Fruit fly (Drosophila melanogaster) whole organism, pupa: Measurements from ENCODE around the gene Pitslre.
A peak's percentile ranks its signal among the peaks of the same experiment; 100 is the strongest.

ENCODE experiments used
- CG10348 ChIP-seq: fragments of 200-800 bp; sonication (Bioruptor generic); IDR thresholded peaks from 2 replicates; pipeline ENCODE4 v1.3.6; 2022; ENCODE audit warnings: missing biosample characterization, missing genetic modification characterization
- CG12605 ChIP-seq: fragments of 200-800 bp; sonication (Bioruptor generic); IDR thresholded peaks from 2 replicates; pipeline ENCODE4 v1.3.6; 2022; ENCODE audit warnings: missing biosample characterization, missing genetic modification characterization
- CG13204 ChIP-seq: fragments of 200-800 bp; sonication (Bioruptor generic); optimal IDR thresholded peaks from 2 replicates; lab custom pipeline; 2018; ENCODE audit warnings: missing biosample characterization, mild to moderate bottlenecking, missing genetic modification characterization, moderate library complexity
- CG14655 ChIP-seq: fragments of 200-800 bp; sonication (Bioruptor generic); optimal IDR thresholded peaks from 3 replicates; lab custom pipeline; 2017; ENCODE audit warnings: mild to moderate bottlenecking, missing biosample characterization, missing genetic modification reagents, missing genetic modification characterization
- CG15710 ChIP-seq: fragments of 200-800 bp; sonication (Bioruptor generic); optimal IDR thresholded peaks from 2 replicates; lab custom pipeline; 2018; ENCODE audit warnings: missing biosample characterization, mild to moderate bottlenecking, missing genetic modification characterization, moderate library complexity
- CG17806 ChIP-seq: fragments of 200-800 bp; sonication (Bioruptor generic); optimal IDR thresholded peaks from 2 replicates; lab custom pipeline; 2018; ENCODE audit warnings: missing biosample characterization, mild to moderate bottlenecking, missing genetic modification characterization, moderate library complexity
- CG32121 ChIP-seq: fragments of 200-800 bp; sonication (Bioruptor generic); IDR thresholded peaks from 2 replicates; pipeline ENCODE4 v1.3.6; 2022; ENCODE audit warnings: missing biosample characterization, missing genetic modification characterization
- CG34367 ChIP-seq: fragments of 200-800 bp; sonication (Bioruptor generic); optimal IDR thresholded peaks from 2 replicates; lab custom pipeline; 2018; ENCODE audit warnings: missing biosample characterization, mild to moderate bottlenecking, missing genetic modification characterization
- CG4496 ChIP-seq: fragments of 200-800 bp; sonication (Bioruptor generic); IDR thresholded peaks from 3 replicates; pipeline ENCODE4 v1.3.6; 2022; ENCODE audit warnings: missing biosample characterization, missing genetic modification characterization
- CG8159 ChIP-seq: fragments of 200-800 bp; sonication (Bioruptor generic); optimal IDR thresholded peaks from 3 replicates; lab custom pipeline; 2018; ENCODE audit warnings: missing biosample characterization, mild to moderate bottlenecking, missing genetic modification characterization, moderate library complexity
- CG8301 ChIP-seq: fragments of 200-800 bp; sonication (Bioruptor generic); optimal IDR thresholded peaks from 2 replicates; lab custom pipeline; 2018; ENCODE audit warnings: missing biosample characterization, mild to moderate bottlenecking, missing genetic modification characterization
- CG9948 ChIP-seq: fragments of 200-800 bp; sonication (Bioruptor generic); optimal IDR thresholded peaks from 2 replicates; lab custom pipeline; 2018; ENCODE audit warnings: missing biosample characterization, mild to moderate bottlenecking, missing genetic modification characterization, moderate library complexity
- D1 ChIP-seq: fragments of 200-800 bp; sonication (Bioruptor generic); optimal IDR thresholded peaks from 2 replicates; lab custom pipeline; 2018; ENCODE audit warnings: missing biosample characterization, mild to moderate bottlenecking, missing genetic modification characterization, moderate library complexity
- EcR ChIP-seq: fragments of 200-800 bp; sonication (Bioruptor generic); optimal IDR thresholded peaks from 3 replicates; lab custom pipeline; 2019; ENCODE audit warnings: missing biosample characterization, missing genetic modification characterization, mild to moderate bottlenecking, moderate library complexity, missing genetic modification reagents
- Ets98B ChIP-seq: fragments of 200-800 bp; sonication (Bioruptor generic); IDR thresholded peaks from 2 replicates; pipeline ENCODE4 v1.3.6; 2022; ENCODE audit warnings: missing biosample characterization, missing genetic modification characterization
- Pif1A ChIP-seq: fragments of 200-800 bp; sonication (Bioruptor generic); optimal IDR thresholded peaks from 3 replicates; lab custom pipeline; 2016; ENCODE audit warnings: missing biosample characterization, missing genetic modification characterization
- Pif1B ChIP-seq: fragments of 200-800 bp; sonication (Bioruptor generic); optimal IDR thresholded peaks from 3 replicates; lab custom pipeline; 2016; ENCODE audit warnings: missing biosample characterization, missing genetic modification characterization
- Snoo ChIP-seq: fragments of 200-800 bp; sonication (Bioruptor generic); optimal IDR thresholded peaks from 3 replicates; lab custom pipeline; 2017; ENCODE audit warnings: missing biosample characterization, mild to moderate bottlenecking, missing genetic modification characterization, inconsistent platforms
- fd96Ca ChIP-seq: fragments of 200-800 bp; sonication (Bioruptor generic); IDR thresholded peaks from 3 replicates; pipeline ENCODE4 v1.3.6; 2022; ENCODE audit warnings: missing biosample characterization, missing genetic modification characterization
- gl ChIP-seq: fragments of 200-800 bp; sonication (Bioruptor generic); optimal IDR thresholded peaks from 2 replicates; lab custom pipeline; 2018; ENCODE audit warnings: missing biosample characterization, mild to moderate bottlenecking, missing genetic modification characterization
- rn ChIP-seq: fragments of 200-800 bp; sonication (Bioruptor generic); IDR thresholded peaks from 2 replicates; pipeline ENCODE4 v1.3.6; 2022; ENCODE audit warnings: missing biosample characterization, missing genetic modification characterization

Pitslre gene

DNA sequence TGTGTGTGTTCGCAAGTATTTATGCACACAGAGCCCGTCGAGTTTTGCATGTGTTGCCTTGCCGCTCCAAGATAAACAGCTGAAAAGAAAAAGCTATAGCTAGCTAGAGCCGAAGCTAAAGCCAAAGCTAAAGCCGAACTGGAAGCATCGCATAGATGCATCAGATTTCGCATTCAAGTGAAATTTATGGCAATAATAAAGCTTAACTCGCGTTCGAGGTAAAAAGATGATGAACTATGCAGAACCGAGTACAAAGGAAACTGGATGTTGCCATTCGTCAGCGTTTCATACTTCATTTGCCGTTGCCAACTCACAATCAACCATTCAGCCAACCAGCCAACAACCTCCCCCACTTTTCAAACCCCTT, 37.1 kb upstream of the Pitslre start:
- TF ChIP-seq CG8301 (tag; lab: Kevin White, UChicago) (no peak), CG34367 (tag; lab: Kevin White, UChicago) (no peak), CG13204 (GFP tag; lab: Kevin White, UChicago) (no peak), fd96Ca (no peak), EcR (no peak)

- TF ChIP-seq D1 (tag; lab: Kevin White, UChicago): no peak
- no peak for TF ChIP-seq CG9948
Measured at dm6 chr3L:20736266-20736665, 35.1 kb upstream of the Pitslre start.

dm6 chr3L:20737346-20737745, 34.0 kb upstream of the Pitslre start:
- TF ChIP-seq CG12605 (GFP tag; lab: Robert Waterston, UW): no peak
- peak; percentile 47 for TF ChIP-seq EcR
- TF ChIP-seq CG4496 (GFP tag; lab: Robert Waterston, UW): 0 out of 3 replicates have a peak, but pooled peaks have one; percentile 37
- TF ChIP-seq CG8159 (tag; lab: Kevin White, UChicago): peak; percentile 17
- no peak for TF ChIP-seq fd96Ca
- peak; percentile 13 for TF ChIP-seq gl (tag; lab: Kevin White, UChicago)
- TF ChIP-seq CG17806 (tag; lab: Kevin White, UChicago): no peak
- TF ChIP-seq, all 21 proteins: peak for 4

DNA sequence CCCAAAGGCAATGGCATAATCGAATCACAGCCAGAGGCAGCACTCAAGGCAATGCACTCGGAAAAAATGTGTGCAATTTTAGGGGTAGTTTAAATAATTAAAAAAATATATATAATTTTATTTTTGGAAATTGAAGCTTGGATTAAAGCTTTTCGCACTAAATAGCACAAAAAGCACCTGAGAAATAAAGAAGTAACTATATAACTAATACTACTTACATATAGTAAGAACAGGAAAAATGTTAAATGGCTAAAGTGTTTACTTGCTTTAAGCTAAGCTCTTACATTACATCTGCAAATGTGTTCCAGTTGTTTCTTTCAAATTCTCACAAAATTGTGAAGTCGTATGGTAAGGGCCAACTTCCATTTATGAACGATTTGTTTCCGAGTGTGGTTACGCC, 31.9 kb upstream of the Pitslre start, which contains the start of gene Gr77a:
Gr77a (minus strand) TSS at position 17 of the 400 bp plus-strand sequence.
- TF ChIP-seq gl (tag; lab: Kevin White, UChicago) (no peak), CG9948 (peak; percentile 51), CG8159 (tag; lab: Kevin White, UChicago) (peak; percentile 61), CG12605 (GFP tag; lab: Robert Waterston, UW) (no peak), EcR (no peak), CG32121 (GFP tag; lab: Robert Waterston, UW) (no peak), CG13204 (GFP tag; lab: Kevin White, UChicago) (no peak), CG14655 (GFP tag; lab: Kevin White, UChicago) (peak; percentile 29), Pif1B (peak; percentile 38), Pif1A (GFP tag; lab: Kevin White, UChicago) (peak; percentile 26), CG17806 (tag; lab: Kevin White, UChicago) (peak; percentile 49), Ets98B (GFP tag; lab: Robert Waterston, UW) (no peak), CG15710 (peak; percentile 51), CG8301 (tag; lab: Kevin White, UChicago) (no peak), CG34367 (tag; lab: Kevin White, UChicago) (peak; percentile 1)

- no peak for TF ChIP-seq CG34367 (tag; lab: Kevin White, UChicago)
- peak; percentile 5 for TF ChIP-seq CG14655 (GFP tag; lab: Kevin White, UChicago)
- TF ChIP-seq Snoo (tag; lab: Kevin White, UChicago): peak; percentile 4
Measured at dm6 chr3L:20747299-20747925, 23.9 kb upstream of the Pitslre start.

- TF ChIP-seq rn (no peak), CG15710 (no peak), CG4496 (GFP tag; lab: Robert Waterston, UW) (no peak), CG13204 (GFP tag; lab: Kevin White, UChicago) (no peak), CG8159 (tag; lab: Kevin White, UChicago) (no peak), Pif1B (no peak), Pif1A (GFP tag; lab: Kevin White, UChicago) (no peak), D1 (tag; lab: Kevin White, UChicago) (no peak), CG17806 (tag; lab: Kevin White, UChicago) (no peak), CG8301 (tag; lab: Kevin White, UChicago) (no peak), CG12605 (GFP tag; lab: Robert Waterston, UW) (no peak), CG9948 (no peak), Ets98B (GFP tag; lab: Robert Waterston, UW) (no peak), gl (tag; lab: Kevin White, UChicago) (no peak), CG32121 (GFP tag; lab: Robert Waterston, UW) (no peak), fd96Ca (no peak), Snoo (tag; lab: Kevin White, UChicago) (no peak), CG10348 (no peak), CG14655 (GFP tag; lab: Kevin White, UChicago) (no peak)
Measured at dm6 chr3L:20748577-20748976, 22.8 kb upstream of the Pitslre start.

DNA sequence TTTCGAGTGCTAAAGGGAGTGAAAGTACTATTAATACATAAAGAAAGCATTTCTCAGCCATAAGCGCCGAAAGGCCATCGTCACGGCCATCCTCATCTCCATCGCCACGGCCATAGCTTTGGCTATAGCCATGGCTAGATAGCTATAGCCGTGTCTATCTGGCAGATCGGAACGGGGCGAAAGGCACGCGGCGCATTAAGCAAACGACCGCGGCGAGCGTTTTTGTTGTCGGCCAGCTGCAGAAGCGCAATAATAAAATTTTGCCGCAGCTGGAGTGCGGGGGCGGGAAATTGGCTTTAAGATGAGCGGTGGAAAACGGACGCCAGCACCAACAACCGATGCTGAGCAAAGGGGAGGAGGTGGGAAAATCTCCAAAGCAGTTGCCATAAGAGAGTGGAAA, 20.9 kb upstream of the Pitslre start:
- TF ChIP-seq CG4496 (GFP tag; lab: Robert Waterston, UW) (no peak), Pif1B (no peak)
